Worm (Caenorhabditis elegans): Measurements from ENCODE around the gene C05C10.2.
A peak's percentile ranks its signal among the peaks of the same experiment; 100 is the strongest.

Gene C05C10.2

ce11 chrII:9967999-9968706 is 46.1 kb downstream of the C05C10.2 start, which contains the start of the genes R53.4 and psf-1 (continued):
- TF ChIP-seq dmd-4 (tag; optimal IDR thresholded peaks at IDR 0.05) (no peak), sem-4 (tag; optimal IDR thresholded peaks at IDR 0.05) (no peak)

ce11 chrII:9970438-9971092 is 48.5 kb downstream of the C05C10.2 start, which contains the start of gene R53.5:
Gene R53.5 (minus strand): TSS chrII:9970488.
- TF ChIP-seq mdl-1 (tag; optimal IDR thresholded peaks at IDR 0.05) (no peak), alr-1 (tag; optimal IDR thresholded peaks at IDR 0.05) (no peak), skn-1 (tag; optimal IDR thresholded peaks at IDR 0.05) (no peak), ztf-1 (GFP tag; conservative IDR thresholded peaks at IDR 0.05) (no peak), sma-9 (GFP tag; optimal IDR thresholded peaks at IDR 0.05) (no peak), sma-9 (tag; optimal IDR thresholded peaks at IDR 0.05) (no peak), ztf-4 (tag; optimal IDR thresholded peaks at IDR 0.05) (no peak), unc-55 (GFP tag; optimal IDR thresholded peaks at IDR 0.05) (no peak), fos-1 (tag; optimal IDR thresholded peaks at IDR 0.05) (no peak), Y55F3AM.14 (GFP tag; optimal IDR thresholded peaks at IDR 0.05) (no peak), elt-1 (tag; optimal IDR thresholded peaks at IDR 0.05) (no peak)

- TF ChIP-seq ZK546.5 (tag; optimal IDR thresholded peaks at IDR 0.05) (no peak), gmeb-1 (tag; optimal IDR thresholded peaks at IDR 0.05) (peak; percentile 9), nhr-21 (tag; optimal IDR thresholded peaks at IDR 0.05) (no peak), ztf-4 (tag; optimal IDR thresholded peaks at IDR 0.05) (no peak), nhr-25 (tag; optimal IDR thresholded peaks at IDR 0.05) (peak; percentile 32), unc-62 (GFP tag; optimal IDR thresholded peaks at IDR 0.05) (no peak), crh-2 (tag; optimal IDR thresholded peaks at IDR 0.05) (peak; percentile 46), ama-1 (optimal IDR thresholded peaks at IDR 0.05) (no peak), sma-3 (GFP tag; optimal IDR thresholded peaks at IDR 0.05) (no peak), ceh-82 (tag; optimal IDR thresholded peaks at IDR 0.05) (no peak), sma-9 (GFP tag; optimal IDR thresholded peaks at IDR 0.05) (peak; percentile 83), sma-9 (tag; optimal IDR thresholded peaks at IDR 0.05) (no peak), nhr-129 (tag; optimal IDR thresholded peaks at IDR 0.05) (no peak), lsy-2 (tag; optimal IDR thresholded peaks at IDR 0.05) (no peak), ztf-11 (tag; optimal IDR thresholded peaks at IDR 0.05) (no peak), elt-3 (tag; optimal IDR thresholded peaks at IDR 0.05) (no peak), fos-1 (tag; optimal IDR thresholded peaks at IDR 0.05) (peak; percentile 81), mdl-1 (tag; optimal IDR thresholded peaks at IDR 0.05) (no peak), C34F6.9 (tag; optimal IDR thresholded peaks at IDR 0.05) (no peak), lin-39 (tag; optimal IDR thresholded peaks at IDR 0.05) (no peak), ceh-16 (tag; optimal IDR thresholded peaks at IDR 0.05) (no peak), Y55F3AM.14 (GFP tag; optimal IDR thresholded peaks at IDR 0.05) (no peak), unc-55 (GFP tag; optimal IDR thresholded peaks at IDR 0.05) (no peak), skn-1 (tag; optimal IDR thresholded peaks at IDR 0.05) (no peak)
These were observed 52.2 kb downstream of the C05C10.2 start for ce11 chrII:9974210-9974609.

ce11 chrII:9974967-9975366 is 52.9 kb downstream of the C05C10.2 start, which contains the start of gene aakg-5:
Gene aakg-5 (minus strand): TSS chrII:9975125.
- TF ChIP-seq ztf-1 (GFP tag; conservative IDR thresholded peaks at IDR 0.05) (no peak), mab-5 (tag; optimal IDR thresholded peaks at IDR 0.05) (peak; percentile 58), zag-1 (tag; optimal IDR thresholded peaks at IDR 0.05) (peak; percentile 20), lin-39 (tag; optimal IDR thresholded peaks at IDR 0.05) (no peak), ceh-82 (tag; optimal IDR thresholded peaks at IDR 0.05) (no peak), nhr-21 (tag; optimal IDR thresholded peaks at IDR 0.05) (peak; percentile 83), snpc-4 (tag; optimal IDR thresholded peaks at IDR 0.05) (peak; percentile 38), nhr-6 (tag; optimal IDR thresholded peaks at IDR 0.05) (peak; percentile 73), lsy-2 (tag; optimal IDR thresholded peaks at IDR 0.05) (peak in 1 of 2 experiments; percentile 85), egl-27 (tag; optimal IDR thresholded peaks at IDR 0.05) (peak; percentile 90), nhr-237 (tag; optimal IDR thresholded peaks at IDR 0.05) (no peak), gmeb-1 (tag; optimal IDR thresholded peaks at IDR 0.05) (peak; percentile 81), lin-13 (GFP tag; optimal IDR thresholded peaks at IDR 0.05) (peak; percentile 70), peb-1 (tag; optimal IDR thresholded peaks at IDR 0.05) (no peak), nhr-23 (tag; optimal IDR thresholded peaks at IDR 0.05) (no peak), ztf-11 (tag; optimal IDR thresholded peaks at IDR 0.05) (no peak), dmd-4 (tag; optimal IDR thresholded peaks at IDR 0.05) (no peak), unc-62 (GFP tag; optimal IDR thresholded peaks at IDR 0.05) (peak; percentile 28), lin-11 (tag; optimal IDR thresholded peaks at IDR 0.05) (peak; percentile 50), ZK546.5 (tag; optimal IDR thresholded peaks at IDR 0.05) (no peak), blmp-1 (tag; optimal IDR thresholded peaks at IDR 0.05; ENCODE audit: insufficient read depth) (peak; percentile 65), Y55F3AM.14 (GFP tag; optimal IDR thresholded peaks at IDR 0.05) (peak; percentile 3), mdl-1 (tag; optimal IDR thresholded peaks at IDR 0.05) (peak; percentile 31 to 74), sma-9 (GFP tag; optimal IDR thresholded peaks at IDR 0.05) (peak; percentile 98), sma-9 (tag; optimal IDR thresholded peaks at IDR 0.05) (no peak), C34F6.9 (tag; optimal IDR thresholded peaks at IDR 0.05) (peak; percentile 82), elt-1 (tag; optimal IDR thresholded peaks at IDR 0.05) (peak; percentile 22), unc-55 (GFP tag; optimal IDR thresholded peaks at IDR 0.05) (peak; percentile 73), nhr-12 (tag; optimal IDR thresholded peaks at IDR 0.05) (no peak), fos-1 (tag; optimal IDR thresholded peaks at IDR 0.05) (peak; percentile 82), ztf-4 (tag; optimal IDR thresholded peaks at IDR 0.05) (peak; percentile 59), F13H6.1 (tag; optimal IDR thresholded peaks at IDR 0.05) (peak; percentile 95), elt-3 (tag; optimal IDR thresholded peaks at IDR 0.05) (no peak)
